Worm (Caenorhabditis elegans) whole organism, L1 larva: Measurements from ENCODE around the gene mog-4.

Experiments used
- C16A3.4 ChIP-seq: fragments of 150-350 bp; optimal IDR thresholded peaks from 2 replicates; lab custom pipeline; 2014; ENCODE audit warnings: missing biosample characterization, missing genetic modification characterization
- egl-27 ChIP-seq, 2 experiments: fragments of 150-350 bp in 1 of 2; sonication (generic microtip); optimal IDR thresholded peaks; 3 replicates each; lab custom pipeline; 2017 to 2018; ENCODE audit warnings: missing biosample characterization in 2 of 2, missing genetic modification characterization in 2 of 2, missing genetic modification reagents in 2 of 2
- fkh-10 ChIP-seq: sonication (generic microtip); optimal IDR thresholded peaks from 2 replicates; lab custom pipeline; 2017; ENCODE audit warnings: missing biosample characterization, missing genetic modification reagents, missing genetic modification characterization
- hlh-17 ChIP-seq: fragments of 200-800 bp; sonication (Bioruptor generic); optimal IDR thresholded peaks from 2 replicates; lab custom pipeline; 2018; ENCODE audit warnings: missing genetic modification characterization, mild to moderate bottlenecking, missing compliant biosample characterization, moderate library complexity, borderline replicate concordance
- lin-39 ChIP-seq: fragments of 150-350 bp; optimal IDR thresholded peaks from 2 replicates; lab custom pipeline; 2014; ENCODE audit warnings: missing biosample characterization, missing genetic modification reagents, missing genetic modification characterization
- lsy-2 ChIP-seq, 2 experiments: fragments of 150-350 bp; optimal IDR thresholded peaks; 2 replicates each; lab custom pipeline; 2014; ENCODE audit warnings: missing biosample characterization in 2 of 2, missing genetic modification characterization in 2 of 2
- mep-1 ChIP-seq: fragments of 150-350 bp; optimal IDR thresholded peaks from 2 replicates; lab custom pipeline; 2014; ENCODE audit warnings: missing biosample characterization, missing genetic modification characterization
- nhr-77 ChIP-seq: fragments of 150-350 bp; optimal IDR thresholded peaks from 2 replicates; lab custom pipeline; 2014; ENCODE audit warnings: missing biosample characterization, missing genetic modification characterization
- pqm-1 ChIP-seq: sonication (generic microtip); optimal IDR thresholded peaks from 3 replicates; lab custom pipeline; 2017; ENCODE audit warnings: missing biosample characterization, missing genetic modification characterization
- zag-1 ChIP-seq: fragments of 150-350 bp; optimal IDR thresholded peaks from 2 replicates; lab custom pipeline; 2014; ENCODE audit warnings: missing biosample characterization, missing genetic modification characterization

DNA sequence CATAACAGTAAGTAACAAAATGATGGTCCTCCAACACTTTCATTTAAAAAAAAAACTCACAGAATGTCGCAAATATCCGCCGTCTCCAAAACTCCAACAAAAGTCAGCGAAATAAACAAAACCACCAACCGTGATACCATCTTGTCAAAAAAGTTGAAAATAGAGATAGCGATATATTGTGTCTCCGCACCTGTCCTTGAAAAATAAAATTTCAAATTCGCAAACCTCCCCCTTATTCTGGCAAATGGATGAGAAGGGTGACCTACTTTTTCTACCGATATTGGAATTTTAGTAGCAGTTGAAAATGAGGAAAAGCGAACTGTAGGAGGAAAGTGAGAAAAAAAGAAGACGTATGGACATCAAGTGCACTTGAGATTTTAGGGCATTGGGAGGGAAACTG lies 44.1 kb upstream of the mog-4 start, which contains the start of gene F19H8.2:
- TF ChIP-seq lin-39 (tag; lab: Kevin White, UChicago) (no peak), egl-27 (tag; optimal IDR thresholded peaks at IDR 0.05; lab: Kevin White, UChicago) (no peak), nhr-77 (tag; lab: Kevin White, UChicago) (no peak), fkh-10 (GFP tag; lab: Kevin White, UChicago) (no peak), zag-1 (no peak), lsy-2 (tag; optimal IDR thresholded peaks at IDR 0.05; lab: Kevin White, UChicago) (no peak), pqm-1 (tag; lab: Kevin White, UChicago) (no peak), mep-1 (tag; lab: Kevin White, UChicago) (peak; percentile 12), C16A3.4 (no peak), hlh-17 (GFP tag; lab: Kevin White, UChicago) (no peak)
